Worm (Caenorhabditis elegans) whole organism, L1 larva: Measurements from ENCODE around the gene srh-248.

Source experiments
- aly-2 ChIP-seq: fragments of 150-350 bp; optimal IDR thresholded peaks from 2 replicates; lab custom pipeline; 2014; ENCODE audit warnings: missing biosample characterization, missing genetic modification characterization
- ces-1 ChIP-seq: fragments of 150-350 bp; optimal IDR thresholded peaks from 2 replicates; lab custom pipeline; 2014; ENCODE audit warnings: missing biosample characterization, missing genetic modification reagents, missing genetic modification characterization
- egl-27 ChIP-seq, 2 experiments: fragments of 150-350 bp in 1 of 2; sonication (generic microtip); optimal IDR thresholded peaks; 3 replicates each; lab custom pipeline; 2017 to 2018; ENCODE audit warnings: missing biosample characterization in 2 of 2, missing genetic modification characterization in 2 of 2, missing genetic modification reagents in 2 of 2
- fos-1 ChIP-seq: fragments of 150-350 bp; optimal IDR thresholded peaks from 2 replicates; lab custom pipeline; 2014; ENCODE audit warnings: missing biosample characterization, missing genetic modification characterization
- lin-14 ChIP-seq: fragments of 200-800 bp; sonication (Bioruptor generic); optimal IDR thresholded peaks from 2 replicates; lab custom pipeline; 2018; ENCODE audit warnings: mild to moderate bottlenecking, missing genetic modification characterization, moderate library complexity, missing compliant biosample characterization
- mep-1 ChIP-seq: fragments of 150-350 bp; optimal IDR thresholded peaks from 2 replicates; lab custom pipeline; 2014; ENCODE audit warnings: missing biosample characterization, missing genetic modification characterization
- nhr-12 ChIP-seq: sonication (generic microtip); optimal IDR thresholded peaks from 2 replicates; lab custom pipeline; 2017; ENCODE audit warnings: missing biosample characterization, missing genetic modification characterization
- nhr-237 ChIP-seq: fragments of 150-350 bp; optimal IDR thresholded peaks from 2 replicates; lab custom pipeline; 2014; ENCODE audit warnings: missing biosample characterization, missing genetic modification characterization
- skn-1 ChIP-seq: fragments of 150-350 bp; optimal IDR thresholded peaks from 2 replicates; lab custom pipeline; 2014; ENCODE audit warnings: missing biosample characterization, missing genetic modification characterization
- snpc-4 ChIP-seq: fragments of 150-350 bp; optimal IDR thresholded peaks from 2 replicates; lab custom pipeline; 2014; ENCODE audit warnings: missing biosample characterization, missing genetic modification characterization

ce11 chrV:2922594-2922993 is 32.6 kb downstream of the srh-248 start, which contains the start of gene srh-38:
- TF ChIP-seq ces-1 (no peak), fos-1 (tag; lab: Kevin White, UChicago) (no peak), lin-14 (no peak), mep-1 (tag; lab: Kevin White, UChicago) (no peak), nhr-12 (tag; lab: Kevin White, UChicago) (no peak), egl-27 (tag; optimal IDR thresholded peaks at IDR 0.05; lab: Kevin White, UChicago) (no peak), aly-2 (tag; lab: Kevin White, UChicago) (no peak), nhr-237 (no peak), skn-1 (tag; lab: Kevin White, UChicago) (no peak), snpc-4 (no peak)
